Fruit fly (Drosophila melanogaster) whole organism, embryonic: ENCODE results near the gene eIF2alpha.

Source experiments
- CG10267 ChIP-seq: fragments of 200-800 bp; sonication (Bioruptor generic); optimal IDR thresholded peaks from 2 replicates; lab custom pipeline; 2018; ENCODE audit warnings: missing biosample characterization, mild to moderate bottlenecking, missing genetic modification characterization, moderate library complexity
- CG10321 ChIP-seq: fragments of 200-800 bp; sonication (Bioruptor generic); IDR thresholded peaks from 2 replicates; pipeline ENCODE4 v1.3.6; 2022; ENCODE audit warnings: missing biosample characterization, missing genetic modification characterization
- CG10431 ChIP-seq: fragments of 200-800 bp; sonication (Bioruptor generic); optimal IDR thresholded peaks from 3 replicates; lab custom pipeline; 2018; ENCODE audit warnings: missing biosample characterization, mild to moderate bottlenecking, missing genetic modification characterization
- CG12155 ChIP-seq: fragments of 200-800 bp; sonication (Bioruptor generic); optimal IDR thresholded peaks from 3 replicates; lab custom pipeline; 2016; ENCODE audit warnings: missing biosample characterization, missing genetic modification characterization
- CG13894 ChIP-seq: fragments of 200-800 bp; sonication (Bioruptor generic); optimal IDR thresholded peaks from 3 replicates; lab custom pipeline; 2018; ENCODE audit warnings: missing biosample characterization, mild to moderate bottlenecking, missing genetic modification characterization, moderate library complexity
- CG14014 ChIP-seq: fragments of 200-800 bp; sonication (Bioruptor generic); IDR thresholded peaks from 2 replicates; pipeline ENCODE4 v1.3.6; 2022; ENCODE audit warnings: missing biosample characterization, missing genetic modification characterization
- CG14710 ChIP-seq: fragments of 200-800 bp; sonication (Bioruptor generic); optimal IDR thresholded peaks from 3 replicates; lab custom pipeline; 2019; ENCODE audit warnings: missing biosample characterization, mild to moderate bottlenecking, missing genetic modification characterization, moderate library complexity
- CG15011 ChIP-seq: fragments of 200-800 bp; sonication (Bioruptor generic); optimal IDR thresholded peaks from 3 replicates; lab custom pipeline; 2018; ENCODE audit warnings: missing biosample characterization, mild to moderate bottlenecking, missing genetic modification characterization
- CG2116 ChIP-seq: fragments of 200-800 bp; sonication (Bioruptor generic); optimal IDR thresholded peaks from 3 replicates; lab custom pipeline; 2018; ENCODE audit warnings: missing biosample characterization, mild to moderate bottlenecking, missing genetic modification characterization
- CG2875 ChIP-seq: fragments of 200-800 bp; sonication (Bioruptor generic); optimal IDR thresholded peaks from 2 replicates; lab custom pipeline; 2017; ENCODE audit warnings: missing biosample characterization, mild to moderate bottlenecking, missing genetic modification characterization, missing genetic modification reagents
- CG30431 ChIP-seq: fragments of 200-800 bp; sonication (Bioruptor generic); optimal IDR thresholded peaks from 2 replicates; lab custom pipeline; 2017; ENCODE audit warnings: missing biosample characterization, missing genetic modification characterization
- CG4328 ChIP-seq: fragments of 200-800 bp; sonication (Bioruptor generic); optimal IDR thresholded peaks from 3 replicates; lab custom pipeline; 2017; ENCODE audit warnings: missing biosample characterization, missing genetic modification reagents, missing genetic modification characterization
- CG4617 ChIP-seq: fragments of 200-800 bp; sonication (Bioruptor generic); optimal IDR thresholded peaks from 3 replicates; lab custom pipeline; 2016; ENCODE audit warnings: missing biosample characterization, missing genetic modification characterization, borderline replicate concordance
- CG4707 ChIP-seq: fragments of 200-800 bp; sonication (Bioruptor generic); optimal IDR thresholded peaks from 2 replicates; lab custom pipeline; 2018; ENCODE audit warnings: missing biosample characterization, mild to moderate bottlenecking, missing genetic modification characterization, moderate library complexity
- CG4730 ChIP-seq: fragments of 200-800 bp; sonication (Bioruptor generic); IDR thresholded peaks from 2 replicates; pipeline ENCODE4 v1.3.6; 2022; ENCODE audit warnings: missing biosample characterization, missing genetic modification characterization
- CG8924 ChIP-seq: fragments of 200-800 bp; optimal IDR thresholded peaks from 3 replicates; lab custom pipeline; 2019; ENCODE audit warnings: missing biosample characterization, mild to moderate bottlenecking, missing genetic modification characterization, moderate library complexity
- Dref ChIP-seq: fragments of 200-800 bp; sonication (Bioruptor generic); IDR thresholded peaks from 2 replicates; pipeline ENCODE4 v1.3.6; 2022; ENCODE audit warnings: missing biosample characterization, missing genetic modification characterization
- E2f1 ChIP-seq: fragments of 200-800 bp; sonication (Bioruptor generic); IDR thresholded peaks from 2 replicates; pipeline ENCODE4 v1.3.6; 2022; ENCODE audit warnings: missing biosample characterization, missing genetic modification characterization
- HLH4C ChIP-seq: fragments of 200-800 bp; sonication (Bioruptor generic); IDR thresholded peaks from 3 replicates; pipeline ENCODE4 v1.3.6; 2022; ENCODE audit warnings: missing biosample characterization, missing genetic modification characterization; ENCODE audit not compliant: partially characterized antibody
- HmgD ChIP-seq: fragments of 200-800 bp; sonication (Bioruptor generic); optimal IDR thresholded peaks from 3 replicates; lab custom pipeline; 2016; ENCODE audit warnings: missing biosample characterization, missing genetic modification characterization
- Hr51 ChIP-seq, 2 experiments: fragments of 200-800 bp; sonication (Bioruptor generic); optimal IDR thresholded peaks; 2 replicates in 1 of 2; 3 replicates in 1 of 2; lab custom pipeline; 2016 to 2018; ENCODE audit warnings: missing biosample characterization in 2 of 2, missing genetic modification characterization in 2 of 2, mild to moderate bottlenecking in 1 of 2, moderate library complexity in 1 of 2
- Kr ChIP-seq: fragments of 200-800 bp; sonication (Bioruptor generic); optimal IDR thresholded peaks from 2 replicates; lab custom pipeline; 2017; ENCODE audit warnings: missing biosample characterization, mild to moderate bottlenecking, missing genetic modification characterization
- Spps ChIP-seq: fragments of 200-800 bp; sonication (Bioruptor generic); optimal IDR thresholded peaks from 2 replicates; lab custom pipeline; 2018; ENCODE audit warnings: missing biosample characterization, mild to moderate bottlenecking, missing genetic modification characterization
- ab ChIP-seq: fragments of 200-800 bp; sonication (Bioruptor generic); optimal IDR thresholded peaks from 2 replicates; lab custom pipeline; 2016; ENCODE audit warnings: missing biosample characterization, missing genetic modification characterization
- abd-A ChIP-seq: fragments of 200-800 bp; sonication (Bioruptor generic); optimal IDR thresholded peaks from 3 replicates; lab custom pipeline; 2019; ENCODE audit warnings: missing biosample characterization, mild to moderate bottlenecking, missing genetic modification characterization, moderate library complexity
- al ChIP-seq: fragments of 200-800 bp; sonication (Bioruptor generic); IDR thresholded peaks from 2 replicates; pipeline ENCODE4 v1.3.6; 2022; ENCODE audit warnings: missing biosample characterization, missing genetic modification characterization
- bsh ChIP-seq, 2 experiments: fragments of 200-800 bp; sonication (Bioruptor generic); optimal IDR thresholded peaks; 2 replicates each; lab custom pipeline; 2017 to 2018; ENCODE audit warnings: mild to moderate bottlenecking in 2 of 2, missing biosample characterization in 2 of 2, missing genetic modification characterization in 2 of 2, moderate library complexity in 1 of 2
- chn ChIP-seq: fragments of 200-800 bp; sonication (Bioruptor generic); optimal IDR thresholded peaks from 2 replicates; lab custom pipeline; 2016; ENCODE audit warnings: missing biosample characterization, missing genetic modification characterization
- crc ChIP-seq: fragments of 200-800 bp; sonication (Bioruptor generic); optimal IDR thresholded peaks from 2 replicates; lab custom pipeline; 2016; ENCODE audit warnings: missing biosample characterization, missing genetic modification characterization
- croc ChIP-seq: fragments of 200-800 bp; sonication (Bioruptor generic); conservative IDR thresholded peaks from 3 replicates; pipeline ENCODE4 v1.3.6; 2022; ENCODE audit warnings: missing biosample characterization, missing genetic modification characterization
- cwo ChIP-seq: fragments of 200-800 bp; sonication (Bioruptor generic); optimal IDR thresholded peaks from 3 replicates; lab custom pipeline; 2017; ENCODE audit warnings: missing biosample characterization, missing genetic modification characterization, mild to moderate bottlenecking, moderate library complexity, missing genetic modification reagents
- da ChIP-seq: fragments of 200-800 bp; sonication (Bioruptor generic); optimal IDR thresholded peaks from 2 replicates; lab custom pipeline; 2016; ENCODE audit warnings: missing biosample characterization, missing genetic modification characterization
- disco-r ChIP-seq: fragments of 200-800 bp; sonication (Bioruptor generic); optimal IDR thresholded peaks from 2 replicates; lab custom pipeline; 2016; ENCODE audit warnings: missing biosample characterization, missing genetic modification characterization
- dmrt11E ChIP-seq: fragments of 200-800 bp; sonication (Bioruptor generic); optimal IDR thresholded peaks from 3 replicates; lab custom pipeline; 2018; ENCODE audit warnings: missing biosample characterization, mild to moderate bottlenecking, missing genetic modification characterization, moderate library complexity
- dmrt99B ChIP-seq: fragments of 200-800 bp; sonication (Bioruptor generic); optimal IDR thresholded peaks from 2 replicates; lab custom pipeline; 2018; ENCODE audit warnings: missing biosample characterization, mild to moderate bottlenecking, missing genetic modification characterization, moderate library complexity
- dysf ChIP-seq: fragments of 200-800 bp; sonication (Bioruptor generic); IDR thresholded peaks from 3 replicates; pipeline ENCODE4 v1.3.6; 2022; ENCODE audit warnings: missing biosample characterization, missing genetic modification characterization
- fru ChIP-seq: fragments of >200 bp; optimal IDR thresholded peaks from 2 replicates; lab custom pipeline; 2017
- lmd ChIP-seq: fragments of 200-800 bp; sonication (Bioruptor generic); IDR thresholded peaks from 2 replicates; pipeline ENCODE4 v1.3.6; 2022; ENCODE audit warnings: missing biosample characterization, missing genetic modification characterization
- p53 ChIP-seq: fragments of 200-800 bp; sonication (Bioruptor generic); optimal IDR thresholded peaks from 2 replicates; lab custom pipeline; 2016; ENCODE audit warnings: missing biosample characterization, missing genetic modification characterization
- pan ChIP-seq, 4 experiments: fragments of >200 bp in 3 of 4; fragments of 200-800 bp in 1 of 4; sonication (Bioruptor generic) in 1 of 4; optimal IDR thresholded peaks in 3 of 4; IDR thresholded peaks in 1 of 4; 2 replicates each; pipeline versions ENCODE4 v1.3.6 to Lab custom; 2017 to 2022; ENCODE audit warnings: missing biosample characterization in 2 of 4, missing genetic modification characterization in 2 of 4, mixed read lengths in 1 of 4
- peb ChIP-seq: fragments of 200-800 bp; sonication (Bioruptor generic); IDR thresholded peaks from 2 replicates; pipeline ENCODE4 v1.3.6; 2022; ENCODE audit warnings: missing biosample characterization, missing genetic modification characterization
- ro ChIP-seq: fragments of 200-800 bp; sonication (Bioruptor generic); IDR thresholded peaks from 2 replicates; pipeline ENCODE4 v1.3.6; 2022; ENCODE audit warnings: missing biosample characterization, missing genetic modification characterization
- schlank ChIP-seq: fragments of 200-800 bp; sonication (Bioruptor generic); optimal IDR thresholded peaks from 2 replicates; lab custom pipeline; 2018; ENCODE audit warnings: missing biosample characterization, mild to moderate bottlenecking, missing genetic modification characterization
- sens-2 ChIP-seq: fragments of 200-800 bp; sonication (Bioruptor generic); IDR thresholded peaks from 2 replicates; pipeline ENCODE4 v1.3.6; 2022; ENCODE audit warnings: missing biosample characterization, missing genetic modification characterization
- sima ChIP-seq: fragments of 200-800 bp; sonication (Bioruptor generic); optimal IDR thresholded peaks from 2 replicates; lab custom pipeline; 2016; ENCODE audit warnings: missing biosample characterization, missing genetic modification characterization
- slou ChIP-seq: fragments of 200-800 bp; sonication (Bioruptor generic); optimal IDR thresholded peaks from 3 replicates; lab custom pipeline; 2016; ENCODE audit warnings: missing biosample characterization, missing genetic modification characterization
- trh ChIP-seq: fragments of 200-800 bp; sonication (Bioruptor generic); optimal IDR thresholded peaks from 2 replicates; lab custom pipeline; 2016; ENCODE audit warnings: missing biosample characterization, missing genetic modification characterization
- tx ChIP-seq: fragments of 200-800 bp; sonication (Bioruptor generic); optimal IDR thresholded peaks from 2 replicates; lab custom pipeline; 2016; ENCODE audit warnings: missing biosample characterization, missing genetic modification characterization
- vnd ChIP-seq: fragments of 200-800 bp; sonication (Bioruptor generic); IDR thresholded peaks from 3 replicates; pipeline ENCODE4 v1.3.6; 2022; ENCODE audit warnings: missing biosample characterization, missing genetic modification characterization; ENCODE audit not compliant: partially characterized antibody
- wor ChIP-seq: fragments of 200-800 bp; sonication (Bioruptor generic); IDR thresholded peaks from 2 replicates; pipeline ENCODE4 v1.3.6; 2022; ENCODE audit warnings: missing biosample characterization, missing genetic modification characterization

Gene eIF2alpha

DNA sequence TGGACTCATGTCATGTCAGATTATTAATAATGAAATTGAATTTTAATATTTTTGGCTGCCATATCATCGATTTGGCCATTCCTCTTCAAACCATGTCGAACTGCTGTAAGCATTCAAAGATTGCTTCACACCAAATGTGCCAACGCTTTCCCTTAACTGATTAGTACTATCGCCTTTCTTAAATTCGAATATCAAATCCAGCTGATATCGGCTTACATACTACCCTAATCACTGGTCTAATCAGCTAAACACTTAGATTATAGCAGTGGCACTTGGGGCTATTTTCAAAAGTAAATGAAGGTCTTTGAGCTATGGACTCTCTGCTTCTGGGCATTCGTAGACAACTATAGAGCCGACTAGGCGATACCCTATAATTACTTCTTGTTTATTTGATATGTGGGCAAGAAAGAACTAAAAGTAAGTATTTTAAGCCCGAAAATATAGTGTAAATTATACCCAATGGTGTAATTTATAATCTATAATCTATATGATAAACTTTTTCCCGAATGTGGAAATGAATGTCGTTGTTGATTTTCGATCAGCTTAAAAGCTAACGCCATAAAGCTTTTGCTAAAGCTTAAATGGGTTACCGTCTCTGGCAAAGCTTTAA lies 42.9 kb downstream of the eIF2alpha start (continued):
- TF ChIP-seq dmrt99B: peak; percentile 86
- no peak for TF ChIP-seq p53 (GFP tag; lab: Kevin White, UChicago)
- no peak for TF ChIP-seq dmrt11E
- TF ChIP-seq CG14710 (tag; lab: Kevin White, UChicago): peak; percentile 28
- peak; percentile 9 for TF ChIP-seq CG4328 (GFP tag; lab: Kevin White, UChicago)
- TF ChIP-seq CG2875 (GFP tag; lab: Kevin White, UChicago): peak; percentile 6
- peak; percentile 35 for TF ChIP-seq chn
- peak; percentile 79 for TF ChIP-seq cwo (GFP tag; lab: Kevin White, UChicago)
- peak; percentile 71 for TF ChIP-seq CG14014 (GFP tag; lab: Robert Waterston, UW)
- peak; percentile 66 for TF ChIP-seq al
- peak; percentile 67 for TF ChIP-seq CG4730 (GFP tag; lab: Robert Waterston, UW)
- TF ChIP-seq dysf (GFP tag; lab: Robert Waterston, UW): peak; percentile 88
- TF ChIP-seq CG30431 (GFP tag; lab: Kevin White, UChicago): no peak
- TF ChIP-seq slou (GFP tag; lab: Kevin White, UChicago): peak; percentile 58
- TF ChIP-seq CG10267 (tag; lab: Kevin White, UChicago): no peak
- no peak for TF ChIP-seq crc
- TF ChIP-seq HmgD (GFP tag; lab: Kevin White, UChicago): no peak
- peak; percentile 68 for TF ChIP-seq CG15011 (GFP tag; lab: Kevin White, UChicago)
- no peak for TF ChIP-seq Kr
- TF ChIP-seq disco-r: no peak
- TF ChIP-seq ro (GFP tag; lab: Robert Waterston, UW): no peak
- TF ChIP-seq Spps (tag; lab: Kevin White, UChicago): no peak
- TF ChIP-seq ab (GFP tag; lab: Kevin White, UChicago): no peak
- no peak for TF ChIP-seq sima (GFP tag; lab: Kevin White, UChicago)
- no peak for TF ChIP-seq pan (optimal IDR thresholded peaks at IDR 0.05; lab: Kevin White, UChicago)
- TF ChIP-seq pan (GFP tag; optimal IDR thresholded peaks at IDR 0.05 in 1 of 2, IDR thresholded peaks at IDR 0.05 in 1 of 2): peak in 1 of 2 experiments; percentile 84
- TF ChIP-seq schlank (tag; lab: Kevin White, UChicago): peak; percentile 48
- TF ChIP-seq Hr51 (GFP tag; optimal IDR thresholded peaks at IDR 0.05; lab: Kevin White, UChicago): peak in 1 of 2 experiments; percentile 90
- TF ChIP-seq CG4707 (GFP tag; lab: Kevin White, UChicago): peak; percentile 48
- TF ChIP-seq vnd: no peak
- TF ChIP-seq croc (GFP tag; lab: Robert Waterston, UW): no peak
- TF ChIP-seq fru (lab: Kevin White, UChicago): no peak
- TF ChIP-seq Dref: no peak
- TF ChIP-seq HLH4C: no peak
- TF ChIP-seq CG10431 (GFP tag; lab: Kevin White, UChicago): no peak
- peak; percentile 34 for TF ChIP-seq CG2116 (GFP tag; lab: Kevin White, UChicago)
- peak; percentile 53 for TF ChIP-seq tx (GFP tag; lab: Kevin White, UChicago)
- TF ChIP-seq lmd (GFP tag; lab: Robert Waterston, UW): peak; percentile 81
- peak; percentile 83 for TF ChIP-seq CG8924 (tag; lab: Kevin White, UChicago)
- peak; percentile 45 for TF ChIP-seq trh (GFP tag; lab: Kevin White, UChicago)
- TF ChIP-seq CG10321 (GFP tag; lab: Robert Waterston, UW): peak; percentile 47; the same call in 1 of the 2 replicates
- TF ChIP-seq wor (GFP tag; lab: Robert Waterston, UW): peak; percentile 27; the same call in 1 of the 2 replicates
- no peak for TF ChIP-seq abd-A (tag; lab: Kevin White, UChicago)
- TF ChIP-seq CG13894 (tag; lab: Kevin White, UChicago): no peak
- TF ChIP-seq da (GFP tag; lab: Kevin White, UChicago): no peak
- TF ChIP-seq CG12155: no peak
- peak; percentile 77 for TF ChIP-seq E2f1
- no peak for TF ChIP-seq CG4617 (GFP tag; lab: Kevin White, UChicago)
- peak in 1 of 2 experiments; percentile 80 for TF ChIP-seq bsh (GFP tag; optimal IDR thresholded peaks at IDR 0.05; lab: Kevin White, UChicago)
- TF ChIP-seq sens-2 (GFP tag; lab: Robert Waterston, UW): no peak
- peak; percentile 65 for TF ChIP-seq peb (GFP tag; lab: Robert Waterston, UW)
